Comparison of ENCODE assay signal across 5 worm cellular contexts in genomic region chrV:1610097-1610496, ce11.
TF ChIP-seq lines count a peak whose summit lies in the region.

nhr-177 (plus strand) TSS chrV:1610263.

TF ChIP-seq in whole organism, L1 larva, 84 proteins besides CTCF, POLR2A, EP300 and RAD21:
- TF ChIP-seq dsc-1 (tag; optimal IDR thresholded peaks at IDR 0.05; lab: Kevin White, UChicago) (no peak), nhr-85 (tag; lab: Kevin White, UChicago) (peak; percentile 66), hlh-17 (GFP tag; optimal IDR thresholded peaks at IDR 0.05; lab: Kevin White, UChicago; ENCODE audit: borderline replicate concordance) (no peak), blmp-1 (tag; optimal IDR thresholded peaks at IDR 0.05; lab: Kevin White, UChicago) (peak; percentile 28), lin-35 (GFP tag; optimal IDR thresholded peaks at IDR 0.05; lab: Kevin White, UChicago) (peak in 1 of 2 experiments; percentile 1), elt-2 (tag; optimal IDR thresholded peaks at IDR 0.05; lab: Kevin White, UChicago) (peak; percentile 45), nhr-90 (tag; optimal IDR thresholded peaks at IDR 0.05; lab: Kevin White, UChicago; ENCODE audit: poor library complexity) (peak; percentile 10), nhr-11 (tag; optimal IDR thresholded peaks at IDR 0.05; lab: Kevin White, UChicago) (no peak), pax-3 (tag; optimal IDR thresholded peaks at IDR 0.05; lab: Kevin White, UChicago) (no peak), fkh-4 (tag; optimal IDR thresholded peaks at IDR 0.05; lab: Kevin White, UChicago; ENCODE audit: borderline replicate concordance) (no peak), snu-23 (GFP tag; optimal IDR thresholded peaks at IDR 0.05; lab: Kevin White, UChicago) (peak; percentile 19), ces-1 (GFP tag; optimal IDR thresholded peaks at IDR 0.05; lab: Kevin White, UChicago) (no peak)
TF ChIP-seq in whole organism, L1 larva: peak in this region for 6.

TF ChIP-seq in whole organism, L2 larva, 48 proteins besides CTCF, POLR2A, EP300 and RAD21 (continues in another document):
- no peak for TF ChIP-seq nhr-10 (tag; optimal IDR thresholded peaks at IDR 0.05; lab: Kevin White, UChicago)
- TF ChIP-seq nhr-129 (tag; optimal IDR thresholded peaks at IDR 0.05; lab: Kevin White, UChicago), result no peak
- TF ChIP-seq nhr-77 (tag; optimal IDR thresholded peaks at IDR 0.05; lab: Kevin White, UChicago), result no peak
- no peak for TF ChIP-seq aly-2 (tag; optimal IDR thresholded peaks at IDR 0.05; lab: Kevin White, UChicago)
- no peak for TF ChIP-seq sem-4 (tag; optimal IDR thresholded peaks at IDR 0.05; lab: Kevin White, UChicago)
- TF ChIP-seq Y55F3AM.14 (GFP tag; optimal IDR thresholded peaks at IDR 0.05; lab: Kevin White, UChicago), result no peak
- no peak for TF ChIP-seq elt-3 (tag; optimal IDR thresholded peaks at IDR 0.05; lab: Kevin White, UChicago)
- no peak for TF ChIP-seq gmeb-1 (tag; optimal IDR thresholded peaks at IDR 0.05; lab: Kevin White, UChicago)
- TF ChIP-seq ztf-4 (tag; optimal IDR thresholded peaks at IDR 0.05; lab: Kevin White, UChicago), result no peak
- TF ChIP-seq fos-1 (tag; optimal IDR thresholded peaks at IDR 0.05; lab: Kevin White, UChicago), result peak; percentile 85
- TF ChIP-seq nhr-23 (tag; optimal IDR thresholded peaks at IDR 0.05; lab: Kevin White, UChicago), result no peak
- no peak for TF ChIP-seq ceh-82 (tag; optimal IDR thresholded peaks at IDR 0.05; lab: Kevin White, UChicago)
- TF ChIP-seq sma-9 (GFP tag; optimal IDR thresholded peaks at IDR 0.05; lab: Kevin White, UChicago), result peak; percentile 10
- TF ChIP-seq sma-9 (tag; optimal IDR thresholded peaks at IDR 0.05; lab: Kevin White, UChicago), result no peak
- no peak for TF ChIP-seq unc-55 (GFP tag; optimal IDR thresholded peaks at IDR 0.05; lab: Kevin White, UChicago)
- no peak for TF ChIP-seq ztf-11 (tag; optimal IDR thresholded peaks at IDR 0.05; lab: Kevin White, UChicago)
- no peak for TF ChIP-seq mbf-1 (tag; optimal IDR thresholded peaks at IDR 0.05; lab: Kevin White, UChicago)
- TF ChIP-seq nhr-237 (tag; optimal IDR thresholded peaks at IDR 0.05; lab: Kevin White, UChicago), result no peak
- peak; percentile 46 for TF ChIP-seq crh-2 (tag; optimal IDR thresholded peaks at IDR 0.05; lab: Kevin White, UChicago)
- TF ChIP-seq blmp-1 (tag; optimal IDR thresholded peaks at IDR 0.05; lab: Kevin White, UChicago; ENCODE audit: insufficient read depth), result no peak
- no peak for TF ChIP-seq nhr-11 (tag; optimal IDR thresholded peaks at IDR 0.05; lab: Kevin White, UChicago)

TF ChIP-seq in whole organism, L3 larva, 47 proteins besides CTCF, POLR2A, EP300 and RAD21:
- TF ChIP-seq elt-2 (tag; optimal IDR thresholded peaks at IDR 0.05; lab: Kevin White, UChicago) (peak; percentile 70), pqm-1 (tag; optimal IDR thresholded peaks at IDR 0.05; lab: Kevin White, UChicago) (peak; percentile 18), aly-2 (tag; optimal IDR thresholded peaks at IDR 0.05; lab: Kevin White, UChicago) (no peak), nhr-67 (tag; optimal IDR thresholded peaks at IDR 0.05; lab: Kevin White, UChicago) (no peak), ceh-16 (tag; optimal IDR thresholded peaks at IDR 0.05; lab: Kevin White, UChicago) (no peak), skn-1 (tag; optimal IDR thresholded peaks at IDR 0.05; lab: Kevin White, UChicago) (peak; percentile 61), elt-1 (tag; optimal IDR thresholded peaks at IDR 0.05; lab: Kevin White, UChicago) (peak; percentile 34), nhr-77 (tag; optimal IDR thresholded peaks at IDR 0.05; lab: Kevin White, UChicago) (no peak)

TF ChIP-seq in whole organism, L4 larva, 104 proteins besides CTCF, POLR2A, EP300 and RAD21 (continues in another document):
- TF ChIP-seq dmd-9 (GFP tag; IDR thresholded peaks at IDR 0.05; lab: Robert Waterston, UW), result no peak
- TF ChIP-seq snpc-4 (tag; optimal IDR thresholded peaks at IDR 0.05; lab: Kevin White, UChicago), result no peak
- no peak for TF ChIP-seq hif-1 (tag; optimal IDR thresholded peaks at IDR 0.05; lab: Kevin White, UChicago)
- TF ChIP-seq mxl-3 (GFP tag; optimal IDR thresholded peaks at IDR 0.05; lab: Kevin White, UChicago), result peak; percentile 15
- peak; percentile 89 for TF ChIP-seq nhr-28 (tag; optimal IDR thresholded peaks at IDR 0.05; lab: Kevin White, UChicago)
- peak; percentile 5 for TF ChIP-seq aha-1 (tag; lab: Kevin White, UChicago)
- TF ChIP-seq ces-1 (GFP tag; optimal IDR thresholded peaks at IDR 0.05; lab: Kevin White, UChicago), result no peak
- TF ChIP-seq F26F4.8 (GFP tag; conservative IDR thresholded peaks at IDR 0.05; lab: Robert Waterston, UW), result no peak
- TF ChIP-seq arid-1 (GFP tag; conservative IDR thresholded peaks at IDR 0.05; lab: Robert Waterston, UW), result no peak
- no peak for TF ChIP-seq lin-29 (GFP tag; IDR thresholded peaks at IDR 0.05; lab: Robert Waterston, UW)
- no peak for TF ChIP-seq hmg-1.1 (GFP tag; IDR thresholded peaks at IDR 0.05; lab: Robert Waterston, UW)
- TF ChIP-seq mdl-1 (tag; optimal IDR thresholded peaks at IDR 0.05; lab: Kevin White, UChicago), result no peak
- TF ChIP-seq nhr-6 (tag; optimal IDR thresholded peaks at IDR 0.05; lab: Kevin White, UChicago), result no peak
- TF ChIP-seq gei-8 (GFP tag; optimal IDR thresholded peaks at IDR 0.05; lab: Kevin White, UChicago), result no peak
- no peak for TF ChIP-seq nhr-10 (tag; optimal IDR thresholded peaks at IDR 0.05; lab: Kevin White, UChicago)
- TF ChIP-seq nhr-48 (tag; optimal IDR thresholded peaks at IDR 0.05; lab: Kevin White, UChicago), result no peak
- TF ChIP-seq nhr-237 (tag; optimal IDR thresholded peaks at IDR 0.05; lab: Kevin White, UChicago), result no peak
- peak; percentile 65 for TF ChIP-seq dve-1 (tag; optimal IDR thresholded peaks at IDR 0.05; lab: Kevin White, UChicago; ENCODE audit: insufficient read depth)
- no peak for TF ChIP-seq spr-3 (GFP tag; optimal IDR thresholded peaks at IDR 0.05; lab: Kevin White, UChicago)
- TF ChIP-seq nhr-11 (tag; optimal IDR thresholded peaks at IDR 0.05; lab: Kevin White, UChicago), result no peak
- no peak for TF ChIP-seq ceh-44 (GFP tag; IDR thresholded peaks at IDR 0.05; lab: Robert Waterston, UW)
- no peak for TF ChIP-seq zip-2 (tag; optimal IDR thresholded peaks at IDR 0.05; lab: Kevin White, UChicago)
- peak; percentile 51 for TF ChIP-seq hlh-11 (tag; optimal IDR thresholded peaks at IDR 0.05; lab: Kevin White, UChicago)
- TF ChIP-seq zip-11 (GFP tag; IDR thresholded peaks at IDR 0.05; lab: Robert Waterston, UW), result no peak
- no peak for TF ChIP-seq F37D6.2 (tag; optimal IDR thresholded peaks at IDR 0.05; lab: Kevin White, UChicago)
- TF ChIP-seq ama-1 (optimal IDR thresholded peaks at IDR 0.05; lab: Kevin White, UChicago), result no peak
- TF ChIP-seq snpc-1.2 (GFP tag; IDR thresholded peaks at IDR 0.05; lab: Robert Waterston, UW), result no peak
- peak; percentile 16 for TF ChIP-seq nhr-77 (tag; optimal IDR thresholded peaks at IDR 0.05; lab: Kevin White, UChicago)
- TF ChIP-seq lin-39 (tag; optimal IDR thresholded peaks at IDR 0.05; lab: Kevin White, UChicago), result no peak
- no peak for TF ChIP-seq ceh-20 (GFP tag; IDR thresholded peaks at IDR 0.05; lab: Robert Waterston, UW)
- no peak for TF ChIP-seq ztf-7 (tag; optimal IDR thresholded peaks at IDR 0.05; lab: Kevin White, UChicago)

TF ChIP-seq in whole organism, young adult, 124 proteins besides CTCF, POLR2A, EP300 and RAD21:
- TF ChIP-seq mes-4 (tag; optimal IDR thresholded peaks at IDR 0.05; lab: Kevin White, UChicago) (no peak), nhr-80 (tag; optimal IDR thresholded peaks at IDR 0.05; lab: Kevin White, UChicago) (peak; percentile 69)
